Fruit fly (Drosophila melanogaster) whole organism, prepupa: ENCODE results near the gene CCT4.

Source experiments
- CG10631 ChIP-seq: fragments of 200-800 bp; sonication (Bioruptor generic); optimal IDR thresholded peaks from 2 replicates; lab custom pipeline; 2016; ENCODE audit warnings: missing biosample characterization, missing genetic modification characterization
- CG16779 ChIP-seq: fragments of 200-800 bp; sonication (Bioruptor generic); optimal IDR thresholded peaks from 3 replicates; lab custom pipeline; 2017; ENCODE audit warnings: missing biosample characterization, mild to moderate bottlenecking, missing genetic modification characterization
- CG3919 ChIP-seq: fragments of 200-800 bp; sonication (Bioruptor generic); optimal IDR thresholded peaks from 3 replicates; lab custom pipeline; 2016; ENCODE audit warnings: missing biosample characterization, missing genetic modification characterization
- CG6854 ChIP-seq: fragments of 200-800 bp; sonication (Bioruptor generic); optimal IDR thresholded peaks from 2 replicates; lab custom pipeline; 2017; ENCODE audit warnings: missing biosample characterization, mild to moderate bottlenecking, missing genetic modification characterization
- CG7368 ChIP-seq: fragments of 200-800 bp; sonication (Bioruptor generic); optimal IDR thresholded peaks from 3 replicates; lab custom pipeline; 2016; ENCODE audit warnings: missing biosample characterization, missing genetic modification characterization
- Eip75B ChIP-seq: fragments of 200-800 bp; sonication (Bioruptor generic); optimal IDR thresholded peaks from 3 replicates; lab custom pipeline; 2016; ENCODE audit warnings: missing biosample characterization, missing genetic modification characterization
- Eip78C ChIP-seq: fragments of 200-800 bp; sonication (Bioruptor generic); peaks from one replicate; lab custom pipeline; 2016; ENCODE audit warnings: missing biosample characterization, missing genetic modification characterization
- Ets96B ChIP-seq: fragments of 200-800 bp; optimal IDR thresholded peaks from 2 replicates; lab custom pipeline; 2019; ENCODE audit warnings: missing biosample characterization, mild to moderate bottlenecking, missing genetic modification characterization, moderate library complexity
- Gug ChIP-seq: fragments of 200-800 bp; sonication (Bioruptor generic); IDR thresholded peaks from 2 replicates; pipeline ENCODE4 v1.3.6; 2022; ENCODE audit warnings: missing biosample characterization, missing genetic modification characterization
- Hr39 ChIP-seq: fragments of 200-800 bp; sonication (Bioruptor generic); optimal IDR thresholded peaks from 2 replicates; lab custom pipeline; 2016; ENCODE audit warnings: missing biosample characterization, missing genetic modification characterization
- OdsH ChIP-seq: fragments of 200-800 bp; sonication (Bioruptor generic); optimal IDR thresholded peaks from 3 replicates; lab custom pipeline; 2016; ENCODE audit warnings: missing biosample characterization, missing genetic modification characterization
- esn ChIP-seq: fragments of 200-800 bp; sonication (Bioruptor generic); optimal IDR thresholded peaks from 2 replicates; lab custom pipeline; 2016; ENCODE audit warnings: missing biosample characterization, mild to moderate bottlenecking, missing genetic modification characterization, moderate library complexity
- net ChIP-seq: fragments of 200-800 bp; sonication (Bioruptor generic); optimal IDR thresholded peaks from 3 replicates; lab custom pipeline; 2016; ENCODE audit warnings: missing biosample characterization, missing genetic modification characterization
- salr ChIP-seq, 2 experiments: fragments of 200-800 bp; sonication (Bioruptor generic); optimal IDR thresholded peaks; 3 replicates each; lab custom pipeline; 2016 to 2018; ENCODE audit warnings: missing biosample characterization in 2 of 2, missing genetic modification characterization in 2 of 2, mild to moderate bottlenecking in 1 of 2

- no peak for TF ChIP-seq salr (GFP tag; optimal IDR thresholded peaks at IDR 0.05; lab: Kevin White, UChicago)
- peak; percentile 15 for TF ChIP-seq Eip75B
- TF ChIP-seq Hr39, result no peak
- TF ChIP-seq CG10631, result no peak
- peak; percentile 9 for TF ChIP-seq CG16779 (tag; lab: Kevin White, UChicago)
- TF ChIP-seq net (GFP tag; lab: Kevin White, UChicago), result peak; percentile 29
- peak; percentile 0 for TF ChIP-seq CG7368
- TF ChIP-seq CG6854 (GFP tag; lab: Kevin White, UChicago), result no peak
- TF ChIP-seq CG3919 (GFP tag; lab: Kevin White, UChicago), result peak; percentile 26
- TF ChIP-seq Eip78C (GFP tag; lab: Kevin White, UChicago), result peak; percentile 88
- TF ChIP-seq Ets96B, result peak; percentile 54
- peak; percentile 32; the same call in 1 of the 2 replicates for TF ChIP-seq Gug (GFP tag; lab: Robert Waterston, UW)
- peak; percentile 42 for TF ChIP-seq esn (GFP tag; lab: Kevin White, UChicago)
- peak; percentile 47 for TF ChIP-seq OdsH (GFP tag; lab: Kevin White, UChicago)
These were observed 28.0 kb upstream of the CCT4 start for dm6 chr2L:12720430-12721396.
